Fruit fly (Drosophila melanogaster) whole organism: Measurements from ENCODE around the gene CG32388.

Experiments
- CG8478 ChIP-seq: fragments of >200 bp; optimal IDR thresholded peaks from 2 replicates; lab custom pipeline; 2018; ENCODE audit warnings: inconsistent platforms
- Dll ChIP-seq: fragments of >200 bp; optimal IDR thresholded peaks from 2 replicates; lab custom pipeline; 2017
- EcR ChIP-seq, 2 experiments: fragments of >200 bp; optimal IDR thresholded peaks; 2 replicates each; lab custom pipeline; 2017; ENCODE audit warnings: missing biosample characterization in 2 of 2, missing genetic modification characterization in 2 of 2, missing genetic modification reagents in 2 of 2
- pan ChIP-seq: fragments of >200 bp; optimal IDR thresholded peaks from 2 replicates; lab custom pipeline; 2017
- psq ChIP-seq: fragments of >200 bp; optimal IDR thresholded peaks from 2 replicates; lab custom pipeline; 2017
- usp ChIP-seq: fragments of >200 bp; optimal IDR thresholded peaks from 2 replicates; lab custom pipeline; 2017; ENCODE audit warnings: missing biosample characterization, missing genetic modification characterization, mixed read lengths

DNA sequence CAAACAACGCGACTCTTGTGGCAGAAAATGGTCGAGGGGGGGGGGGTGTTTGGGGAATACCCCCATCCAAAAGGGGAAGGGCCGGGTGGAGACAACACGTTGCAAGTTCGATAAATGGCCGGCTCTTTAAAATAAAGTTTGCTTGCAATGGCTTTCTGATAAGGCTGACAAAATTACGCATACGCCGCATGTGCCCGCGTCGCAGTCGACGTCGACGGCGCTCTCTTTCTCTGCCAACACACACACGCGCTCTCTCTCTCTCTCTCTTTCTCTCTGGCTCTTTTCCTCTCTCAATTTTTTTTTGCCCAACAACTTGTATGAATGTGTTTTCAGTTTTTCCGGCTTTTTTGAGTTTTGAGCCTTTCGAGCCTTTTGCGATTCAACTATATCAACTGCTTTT, 13.0 kb upstream of the CG32388 start:
- TF ChIP-seq usp, result no peak
- no peak for TF ChIP-seq psq
- TF ChIP-seq pan (lab: Kevin White, UChicago), result no peak
- TF ChIP-seq EcR (GFP tag; optimal IDR thresholded peaks at IDR 0.05; lab: Kevin White, UChicago), result no peak
- TF ChIP-seq Dll, result peak; percentile 73
- no peak for TF ChIP-seq CG8478 (lab: Kevin White, UChicago)
